Worm (Caenorhabditis elegans) whole organism, late embryonic: ENCODE measurements around the gene F09C6.15.
"Not testable (repeated sequence)": the region's sequence is repeated elsewhere in the genome, so short reads cannot be mapped to it uniquely, and the experiment has no call there.

Experiments
- Y22D7AL.16 ChIP-seq: sonication (generic microtip); optimal IDR thresholded peaks from 2 replicates; lab custom pipeline; 2016; ENCODE audit warnings: missing genetic modification characterization, missing compliant biosample characterization
- che-1 ChIP-seq: sonication (generic microtip); optimal IDR thresholded peaks from 2 replicates; lab custom pipeline; 2016; ENCODE audit warnings: mild to moderate bottlenecking, missing genetic modification characterization, missing compliant biosample characterization
- pqm-1 ChIP-seq: sonication (generic microtip); optimal IDR thresholded peaks from 2 replicates; lab custom pipeline; 2016; ENCODE audit warnings: missing genetic modification characterization, missing compliant biosample characterization

The F09C6.15 gene

ce11 chrV:16938731-16939130, 45.2 kb downstream of the F09C6.15 start, which contains the start of gene fbxa-148:
TSS of gene fbxa-148 (plus strand) at chrV:16939031.
- not testable (repeated sequence) for TF ChIP-seq che-1 (tag; lab: Kevin White, UChicago); pqm-1; Y22D7AL.16 (tag; lab: Kevin White, UChicago)
